Fruit fly (Drosophila melanogaster) S2 (cell line): ENCODE results near the gene Aptx.

Experiments
- CG8478 ChIP-seq: fragments of >200 bp; optimal IDR thresholded peaks from 2 replicates; lab custom pipeline; 2018
- CTCF ChIP-seq, 2 experiments: fragments of >200 bp; optimal IDR thresholded peaks; 2 replicates each; lab custom pipeline; 2018

Aptx gene

DNA sequence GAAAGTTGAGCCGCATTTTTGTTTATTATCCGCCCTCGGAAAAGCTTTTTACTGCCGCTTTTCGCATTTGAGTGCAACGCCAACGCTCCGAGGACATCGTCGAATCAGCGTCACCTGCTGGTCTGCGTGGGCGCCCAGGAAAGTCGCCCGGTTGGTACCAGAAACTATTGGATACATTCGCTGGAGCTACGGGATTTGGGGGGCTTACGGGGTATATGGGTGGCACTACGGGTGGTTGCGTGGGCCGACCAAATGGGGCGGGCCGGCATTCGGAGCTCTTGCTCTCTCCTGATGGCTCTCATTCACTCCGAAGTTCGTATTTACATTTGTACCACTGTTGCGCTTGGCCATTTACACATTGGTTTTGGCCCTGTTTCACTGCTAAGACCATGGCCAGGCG lies 8.1 kb downstream of the Aptx start:
- TF ChIP-seq CG8478 (lab: Kevin White, UChicago), result no peak
- TF ChIP-seq CTCF (optimal IDR thresholded peaks at IDR 0.05; lab: Kevin White, UChicago), result no peak

DNA sequence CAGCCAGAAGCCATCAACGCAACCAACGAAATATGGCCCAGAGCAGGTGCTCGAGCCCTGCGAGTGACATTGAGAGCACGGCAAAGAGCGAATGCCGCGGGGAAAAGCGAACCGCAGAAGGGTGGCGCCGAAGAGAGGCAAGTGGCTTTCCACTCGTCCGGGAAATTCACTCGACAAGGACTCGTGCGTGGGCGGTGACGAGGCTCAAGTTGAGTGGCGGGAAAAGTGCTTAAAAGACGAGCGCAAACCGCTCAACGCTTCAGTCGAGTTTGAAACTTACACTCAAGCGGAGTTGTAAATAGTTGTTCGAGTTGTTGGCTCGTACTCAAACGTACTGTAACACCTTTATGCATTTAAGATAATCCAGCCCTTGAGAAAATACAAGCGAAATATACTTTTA lies 9.2 kb downstream of the Aptx start, which contains the start of gene CG31221:
CG31221 (plus strand) TSS at position 256 of the 400 bp plus-strand sequence.
- no peak for TF ChIP-seq CTCF (optimal IDR thresholded peaks at IDR 0.05; lab: Kevin White, UChicago)
- TF ChIP-seq CG8478 (lab: Kevin White, UChicago), result no peak

DNA sequence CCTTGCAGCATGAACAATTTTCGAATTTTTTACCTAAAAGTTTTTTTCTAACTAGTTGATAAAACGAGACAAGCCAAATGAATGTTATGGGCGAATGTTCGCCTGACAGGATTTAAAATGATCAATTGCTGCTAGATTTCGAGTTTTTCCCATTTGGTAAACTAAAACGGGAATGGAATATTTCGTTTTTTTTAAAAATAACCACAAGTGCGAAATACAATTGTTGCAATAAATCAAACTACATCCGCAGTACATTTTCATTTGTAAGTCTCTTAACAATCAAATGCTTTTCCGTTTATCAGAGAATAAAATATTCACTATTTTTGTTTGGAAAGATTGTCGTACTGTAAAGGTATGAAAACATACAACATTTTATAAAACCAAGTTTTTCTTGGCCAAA lies 21.8 kb downstream of the Aptx start, which contains the start of gene CG3517:
CG3517 (minus strand) TSS at position 101 of the 400 bp plus-strand sequence.
- TF ChIP-seq CTCF (optimal IDR thresholded peaks at IDR 0.05; lab: Kevin White, UChicago) (no peak), CG8478 (lab: Kevin White, UChicago) (no peak)
